Worm (Caenorhabditis elegans) whole organism, midembryonic: ENCODE data around the gene nhr-176.

ENCODE experiments used
- T22C8.4 ChIP-seq: fragments of 200-800 bp; sonication (Bioruptor generic); IDR thresholded peaks from 2 replicates; pipeline ENCODE4 v1.3.6; 2022; ENCODE audit warnings: missing genetic modification characterization, missing compliant biosample characterization
- cog-1 ChIP-seq: sonication (generic microtip); optimal IDR thresholded peaks from 2 replicates; lab custom pipeline; 2016; ENCODE audit warnings: missing genetic modification characterization, missing compliant biosample characterization
- flt-1 ChIP-seq: fragments of 200-800 bp; sonication (Bioruptor generic); IDR thresholded peaks from 2 replicates; pipeline ENCODE4 v1.3.6; 2022; ENCODE audit warnings: missing genetic modification characterization, missing compliant biosample characterization
- klf-2 ChIP-seq: fragments of 200-800 bp; sonication (Bioruptor generic); conservative IDR thresholded peaks from 2 replicates; pipeline ENCODE4 v1.3.6; 2022; ENCODE audit warnings: missing genetic modification reagents, missing genetic modification characterization, missing compliant biosample characterization
- med-1 ChIP-seq: sonication (generic microtip); optimal IDR thresholded peaks from 2 replicates; lab custom pipeline; 2017; ENCODE audit warnings: missing genetic modification characterization, mild to moderate bottlenecking, missing compliant biosample characterization, antibody characterized with exemption, missing genetic modification reagents; ENCODE audit not compliant: insufficient read depth
- ref-1 ChIP-seq: fragments of 200-800 bp; sonication (Bioruptor generic); conservative IDR thresholded peaks from 2 replicates; pipeline ENCODE4 v1.3.6; 2022; ENCODE audit warnings: missing genetic modification reagents, missing genetic modification characterization, missing compliant biosample characterization
- tab-1 ChIP-seq: fragments of 200-800 bp; sonication (Bioruptor generic); IDR thresholded peaks from 2 replicates; pipeline ENCODE4 v1.3.6; 2022; ENCODE audit warnings: missing genetic modification characterization, missing compliant biosample characterization
- ztf-23 ChIP-seq: fragments of 200-800 bp; sonication (Bioruptor generic); IDR thresholded peaks from 2 replicates; pipeline ENCODE4 v1.3.6; 2022; ENCODE audit warnings: missing genetic modification reagents, missing genetic modification characterization, missing compliant biosample characterization
- ztf-29 ChIP-seq: fragments of 200-800 bp; sonication (Bioruptor generic); IDR thresholded peaks from 2 replicates; pipeline ENCODE4 v1.3.6; 2022; ENCODE audit warnings: missing genetic modification reagents, missing genetic modification characterization, missing compliant biosample characterization

nhr-176 gene

DNA sequence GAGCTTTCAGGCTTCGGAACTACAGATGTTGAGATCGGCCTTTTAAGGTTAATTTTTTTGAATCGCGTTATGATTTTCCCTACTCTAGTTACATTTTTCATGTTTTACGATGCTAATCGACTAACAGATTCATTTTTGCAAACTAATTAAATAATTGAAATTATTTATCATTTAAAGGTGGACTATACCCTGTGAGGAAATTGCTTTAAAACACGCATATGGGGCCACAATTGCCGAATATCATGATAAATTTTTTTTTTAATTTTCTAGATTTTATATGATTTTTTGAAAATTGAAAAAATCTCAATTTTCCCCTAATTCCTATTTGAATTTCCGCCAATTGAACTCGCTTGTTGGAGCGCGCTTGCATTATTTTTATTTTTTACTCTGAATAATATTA, 9.1 kb upstream of the nhr-176 start, which contains the start of gene fbxa-100:
fbxa-100 (minus strand) TSS at position 101 of the 400 bp plus-strand sequence.
- TF ChIP-seq klf-2 (GFP tag; lab: Robert Waterston, UW) (no peak), flt-1 (GFP tag; lab: Robert Waterston, UW) (no peak), ztf-23 (GFP tag; lab: Robert Waterston, UW) (no peak)

ce11 chrV:16062788-16063187, 8.3 kb upstream of the nhr-176 start, which contains the start of gene F14H3.14:
Gene F14H3.14, minus strand, starts transcription at chrV:16062888.
- TF ChIP-seq tab-1 (GFP tag; lab: Robert Waterston, UW): no peak
- no peak for TF ChIP-seq flt-1 (GFP tag; lab: Robert Waterston, UW)
- TF ChIP-seq T22C8.4: no peak
- no peak for TF ChIP-seq ztf-23 (GFP tag; lab: Robert Waterston, UW)
- no peak for TF ChIP-seq ref-1 (GFP tag; lab: Robert Waterston, UW)
- TF ChIP-seq cog-1 (tag; lab: Kevin White, UChicago): no peak
- TF ChIP-seq ztf-29 (GFP tag; lab: Robert Waterston, UW): no peak
- no peak for TF ChIP-seq klf-2 (GFP tag; lab: Robert Waterston, UW)
- TF ChIP-seq med-1 (GFP tag; lab: Kevin White, UChicago): no peak

DNA sequence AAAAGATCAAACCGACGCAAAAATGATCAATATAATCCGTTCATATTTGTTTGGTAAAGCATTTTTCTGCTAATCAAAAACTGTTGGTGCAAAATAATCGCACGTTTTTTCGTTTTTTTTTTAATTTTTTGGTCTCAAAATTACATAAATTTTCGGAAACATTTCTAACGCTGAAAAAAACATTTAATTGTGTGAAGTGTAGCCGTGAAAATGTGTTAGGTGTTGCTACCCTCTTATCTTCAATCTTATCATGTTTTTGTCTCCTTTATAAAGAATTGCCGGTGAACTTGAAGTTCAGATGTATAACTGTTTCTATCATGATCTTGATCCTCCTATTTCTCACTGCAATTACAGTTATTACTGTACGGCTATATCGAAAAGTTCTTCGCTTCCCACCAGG, 2.2 kb upstream of the nhr-176 start, which contains the start of gene cyp-35D1:
cyp-35D1 (plus strand) TSS at position 301 of the 400 bp plus-strand sequence.
- TF ChIP-seq T22C8.4 (no peak), ref-1 (GFP tag; lab: Robert Waterston, UW) (no peak), klf-2 (GFP tag; lab: Robert Waterston, UW) (no peak), ztf-23 (GFP tag; lab: Robert Waterston, UW) (no peak), tab-1 (GFP tag; lab: Robert Waterston, UW) (no peak), flt-1 (GFP tag; lab: Robert Waterston, UW) (no peak), cog-1 (tag; lab: Kevin White, UChicago) (no peak), ztf-29 (GFP tag; lab: Robert Waterston, UW) (no peak), med-1 (GFP tag; lab: Kevin White, UChicago) (no peak)

ce11 chrV:16073856-16074255, 2.7 kb downstream of the nhr-176 start, which contains the start of gene srj-10:
Gene srj-10, minus strand, starts transcription at chrV:16073956.
- TF ChIP-seq klf-2 (GFP tag; lab: Robert Waterston, UW): no peak
- no peak for TF ChIP-seq T22C8.4
- no peak for TF ChIP-seq ref-1 (GFP tag; lab: Robert Waterston, UW)
- TF ChIP-seq tab-1 (GFP tag; lab: Robert Waterston, UW): no peak
- TF ChIP-seq ztf-29 (GFP tag; lab: Robert Waterston, UW): no peak
- no peak for TF ChIP-seq flt-1 (GFP tag; lab: Robert Waterston, UW)
- no peak for TF ChIP-seq med-1 (GFP tag; lab: Kevin White, UChicago)
- no peak for TF ChIP-seq cog-1 (tag; lab: Kevin White, UChicago)
- TF ChIP-seq ztf-23 (GFP tag; lab: Robert Waterston, UW): no peak

ce11 chrV:16075250-16075709, 4.2 kb downstream of the nhr-176 start, which contains the start of the genes F14H3.12 and srj-29:
Gene F14H3.12, minus strand, starts transcription at chrV:16075323.
Gene srj-29, plus strand, starts transcription at chrV:16075659.
- TF ChIP-seq T22C8.4: no peak
- TF ChIP-seq med-1 (GFP tag; lab: Kevin White, UChicago): no peak
- no peak for TF ChIP-seq cog-1 (tag; lab: Kevin White, UChicago)
- TF ChIP-seq ztf-23 (GFP tag; lab: Robert Waterston, UW): no peak
- no peak for TF ChIP-seq flt-1 (GFP tag; lab: Robert Waterston, UW)
- no peak for TF ChIP-seq ztf-29 (GFP tag; lab: Robert Waterston, UW)
- TF ChIP-seq klf-2 (GFP tag; lab: Robert Waterston, UW): no peak

DNA sequence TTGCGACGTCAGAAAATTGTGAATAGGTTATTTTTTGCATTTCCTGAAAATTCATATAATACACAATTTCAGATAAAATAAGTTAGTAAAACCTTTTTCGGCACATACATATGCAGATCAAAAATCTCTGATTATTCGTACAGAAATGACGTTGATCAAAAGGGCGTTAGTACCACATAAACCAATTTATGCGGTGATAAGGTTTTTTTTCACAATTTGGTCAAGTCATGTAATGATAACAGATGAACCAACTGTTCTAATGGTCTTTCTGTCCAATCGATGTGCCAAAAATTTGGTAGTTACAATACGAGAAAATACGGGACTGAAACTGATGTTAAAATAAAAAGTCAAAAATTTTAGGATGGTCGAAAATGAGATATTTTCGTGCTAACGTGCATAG, 8.9 kb downstream of the nhr-176 start:
- TF ChIP-seq cog-1 (tag; lab: Kevin White, UChicago): no peak
- TF ChIP-seq ztf-23 (GFP tag; lab: Robert Waterston, UW): no peak
- no peak for TF ChIP-seq ref-1 (GFP tag; lab: Robert Waterston, UW)
- TF ChIP-seq med-1 (GFP tag; lab: Kevin White, UChicago): no peak

ce11 chrV:16080678-16081077, 9.6 kb downstream of the nhr-176 start:
- TF ChIP-seq ztf-23 (GFP tag; lab: Robert Waterston, UW) (no peak), tab-1 (GFP tag; lab: Robert Waterston, UW) (no peak), ref-1 (GFP tag; lab: Robert Waterston, UW) (no peak), klf-2 (GFP tag; lab: Robert Waterston, UW) (no peak), med-1 (GFP tag; lab: Kevin White, UChicago) (no peak), flt-1 (GFP tag; lab: Robert Waterston, UW) (no peak), T22C8.4 (no peak), ztf-29 (GFP tag; lab: Robert Waterston, UW) (no peak), cog-1 (tag; lab: Kevin White, UChicago) (no peak)

ce11 chrV:16090685-16091084, 19.6 kb downstream of the nhr-176 start, which contains the start of gene F22B8.3:
Gene F22B8.3, plus strand, starts transcription at chrV:16090985.
- TF ChIP-seq T22C8.4 (no peak), ztf-29 (GFP tag; lab: Robert Waterston, UW) (no peak), ref-1 (GFP tag; lab: Robert Waterston, UW) (no peak), klf-2 (GFP tag; lab: Robert Waterston, UW) (no peak), flt-1 (GFP tag; lab: Robert Waterston, UW) (no peak), cog-1 (tag; lab: Kevin White, UChicago) (no peak), tab-1 (GFP tag; lab: Robert Waterston, UW) (no peak), med-1 (GFP tag; lab: Kevin White, UChicago) (no peak), ztf-23 (GFP tag; lab: Robert Waterston, UW) (no peak)

- no peak for TF ChIP-seq flt-1 (GFP tag; lab: Robert Waterston, UW)
- no peak for TF ChIP-seq med-1 (GFP tag; lab: Kevin White, UChicago)
- no peak for TF ChIP-seq ztf-29 (GFP tag; lab: Robert Waterston, UW)
- TF ChIP-seq ref-1 (GFP tag; lab: Robert Waterston, UW): no peak
- TF ChIP-seq cog-1 (tag; lab: Kevin White, UChicago): no peak
- no peak for TF ChIP-seq tab-1 (GFP tag; lab: Robert Waterston, UW)
- no peak for TF ChIP-seq ztf-23 (GFP tag; lab: Robert Waterston, UW)
- no peak for TF ChIP-seq klf-2 (GFP tag; lab: Robert Waterston, UW)
- no peak for TF ChIP-seq T22C8.4
These were observed 23.2 kb downstream of the nhr-176 start, which contains the start of gene F22B8.7 for ce11 chrV:16094284-16094683. Gene F22B8.7, plus strand, starts transcription at chrV:16094584.
